Worm (Caenorhabditis elegans) whole organism, late embryonic: ENCODE data around the gene fox-1.

Source experiments
- C38D4.7 ChIP-seq: fragments of 200-800 bp; sonication (Bioruptor generic); optimal IDR thresholded peaks from 2 replicates; lab custom pipeline; 2018; ENCODE audit warnings: mild to moderate bottlenecking, missing genetic modification characterization, moderate library complexity, missing compliant biosample characterization
- K02D7.2 ChIP-seq: sonication (generic microtip); optimal IDR thresholded peaks from 2 replicates; lab custom pipeline; 2017; ENCODE audit warnings: mild to moderate bottlenecking, missing genetic modification characterization, missing compliant biosample characterization
- K09A11.1 ChIP-seq: sonication (generic microtip); optimal IDR thresholded peaks from 2 replicates; lab custom pipeline; 2017; ENCODE audit warnings: antibody characterized with exemption, mild to moderate bottlenecking, missing genetic modification characterization, missing compliant biosample characterization; ENCODE audit not compliant: insufficient read depth
- T23F11.4 ChIP-seq: fragments of 200-800 bp; sonication (Bioruptor generic); optimal IDR thresholded peaks from 2 replicates; lab custom pipeline; 2018; ENCODE audit warnings: mild to moderate bottlenecking, missing genetic modification characterization, missing compliant biosample characterization
- Y22D7AL.16 ChIP-seq: sonication (generic microtip); optimal IDR thresholded peaks from 2 replicates; lab custom pipeline; 2016; ENCODE audit warnings: missing genetic modification characterization, missing compliant biosample characterization
- ahr-1 ChIP-seq: sonication (generic microtip); optimal IDR thresholded peaks from 2 replicates; lab custom pipeline; 2016; ENCODE audit warnings: missing genetic modification characterization, missing compliant biosample characterization
- ceh-18 ChIP-seq: sonication (generic microtip); optimal IDR thresholded peaks from 2 replicates; lab custom pipeline; 2016; ENCODE audit warnings: missing genetic modification characterization, missing compliant biosample characterization
- ceh-22 ChIP-seq: sonication (generic microtip); optimal IDR thresholded peaks from 2 replicates; lab custom pipeline; 2017; ENCODE audit warnings: missing biosample characterization, missing genetic modification characterization
- ceh-30 ChIP-seq: fragments of 150-350 bp; optimal IDR thresholded peaks from 2 replicates; lab custom pipeline; 2014; ENCODE audit warnings: missing biosample characterization, missing genetic modification characterization
- ceh-31 ChIP-seq: sonication (generic microtip); optimal IDR thresholded peaks from 2 replicates; lab custom pipeline; 2016; ENCODE audit warnings: missing genetic modification characterization, missing compliant biosample characterization
- ceh-48 ChIP-seq: sonication (generic microtip); optimal IDR thresholded peaks from 2 replicates; lab custom pipeline; 2016; ENCODE audit warnings: missing genetic modification characterization, inconsistent platforms, missing compliant biosample characterization
- ceh-6 ChIP-seq: fragments of 200-800 bp; sonication (Bioruptor generic); optimal IDR thresholded peaks from 2 replicates; lab custom pipeline; 2018; ENCODE audit warnings: mild to moderate bottlenecking, missing genetic modification characterization, missing compliant biosample characterization
- ceh-9 ChIP-seq: sonication (generic microtip); optimal IDR thresholded peaks from 2 replicates; lab custom pipeline; 2016; ENCODE audit warnings: mild to moderate bottlenecking, missing genetic modification characterization, inconsistent platforms, missing compliant biosample characterization
- che-1 ChIP-seq: sonication (generic microtip); optimal IDR thresholded peaks from 2 replicates; lab custom pipeline; 2016; ENCODE audit warnings: mild to moderate bottlenecking, missing genetic modification characterization, missing compliant biosample characterization
- dve-1 ChIP-seq: sonication (generic microtip); optimal IDR thresholded peaks from 2 replicates; lab custom pipeline; 2017; ENCODE audit warnings: antibody characterized with exemption, mild to moderate bottlenecking, missing genetic modification characterization, missing compliant biosample characterization
- elt-2 ChIP-seq: sonication (generic microtip); optimal IDR thresholded peaks from 2 replicates; lab custom pipeline; 2016; ENCODE audit warnings: missing genetic modification reagents, missing genetic modification characterization, missing compliant biosample characterization
- eyg-1 ChIP-seq: sonication (generic microtip); optimal IDR thresholded peaks from 2 replicates; lab custom pipeline; 2016; ENCODE audit warnings: missing genotype, missing genetic modification characterization, missing compliant biosample characterization
- fax-1 ChIP-seq: sonication (generic microtip); optimal IDR thresholded peaks from 2 replicates; lab custom pipeline; 2016; ENCODE audit warnings: missing genotype, missing genetic modification characterization, missing compliant biosample characterization
- fkh-10 ChIP-seq: fragments of 150-350 bp; optimal IDR thresholded peaks from 2 replicates; lab custom pipeline; 2014; ENCODE audit warnings: missing biosample characterization, missing genetic modification reagents, missing genetic modification characterization
- gmeb-2 ChIP-seq: sonication (generic microtip); optimal IDR thresholded peaks from 2 replicates; lab custom pipeline; 2016; ENCODE audit warnings: missing genetic modification characterization, inconsistent platforms, missing compliant biosample characterization
- hlh-15 ChIP-seq: sonication (generic microtip); optimal IDR thresholded peaks from 2 replicates; lab custom pipeline; 2016; ENCODE audit warnings: missing genetic modification characterization, missing compliant biosample characterization
- hlh-6 ChIP-seq: sonication (generic microtip); optimal IDR thresholded peaks from 2 replicates; lab custom pipeline; 2016; ENCODE audit warnings: missing genotype, missing genetic modification characterization, missing compliant biosample characterization
- hlh-8 ChIP-seq: sonication (generic microtip); optimal IDR thresholded peaks from 2 replicates; lab custom pipeline; 2016; ENCODE audit warnings: missing genotype, missing genetic modification characterization, missing compliant biosample characterization
- nhr-11 ChIP-seq: fragments of 150-350 bp; optimal IDR thresholded peaks from 2 replicates; lab custom pipeline; 2014; ENCODE audit warnings: missing biosample characterization, missing genetic modification characterization
- nhr-232 ChIP-seq: sonication (generic microtip); optimal IDR thresholded peaks from 2 replicates; lab custom pipeline; 2016; ENCODE audit warnings: missing genetic modification characterization, missing compliant biosample characterization
- npax-4 ChIP-seq: sonication (generic microtip); optimal IDR thresholded peaks from 2 replicates; lab custom pipeline; 2016; ENCODE audit warnings: missing genetic modification characterization, missing compliant biosample characterization
- odd-2 ChIP-seq: sonication (generic microtip); optimal IDR thresholded peaks from 2 replicates; lab custom pipeline; 2017; ENCODE audit warnings: antibody characterized with exemption, mild to moderate bottlenecking, missing genetic modification characterization, missing compliant biosample characterization
- pag-3 ChIP-seq: sonication (generic microtip); optimal IDR thresholded peaks from 2 replicates; lab custom pipeline; 2016; ENCODE audit warnings: missing compliant biosample characterization, missing genetic modification characterization, borderline replicate concordance
- pat-9 ChIP-seq: fragments of 200-800 bp; sonication (Bioruptor generic); optimal IDR thresholded peaks from 2 replicates; lab custom pipeline; 2018; ENCODE audit warnings: mild to moderate bottlenecking, missing genetic modification characterization, moderate library complexity, missing compliant biosample characterization
- pax-1 ChIP-seq: fragments of 150-350 bp; optimal IDR thresholded peaks from 2 replicates; lab custom pipeline; 2014; ENCODE audit warnings: missing biosample characterization, missing genetic modification characterization
- pha-2 ChIP-seq: sonication (generic microtip); optimal IDR thresholded peaks from 2 replicates; lab custom pipeline; 2017; ENCODE audit warnings: mild to moderate bottlenecking, missing genetic modification characterization, missing compliant biosample characterization
- pros-1 ChIP-seq: fragments of 150-350 bp; optimal IDR thresholded peaks from 2 replicates; lab custom pipeline; 2014; ENCODE audit warnings: missing biosample characterization, missing genetic modification reagents, missing genetic modification characterization
- ref-2 ChIP-seq: sonication (generic microtip); optimal IDR thresholded peaks from 2 replicates; lab custom pipeline; 2016; ENCODE audit warnings: missing genetic modification characterization, missing compliant biosample characterization
- rnt-1 ChIP-seq: sonication (generic microtip); optimal IDR thresholded peaks from 2 replicates; lab custom pipeline; 2016; ENCODE audit warnings: missing genetic modification characterization, missing compliant biosample characterization
- sdc-2 ChIP-seq: sonication (generic microtip); optimal IDR thresholded peaks from 2 replicates; lab custom pipeline; 2016; ENCODE audit warnings: missing genotype, missing genetic modification characterization, missing compliant biosample characterization
- sox-2 ChIP-seq: fragments of 200-800 bp; sonication (Bioruptor generic); IDR thresholded peaks from 2 replicates; pipeline ENCODE4 v1.3.6; 2022; ENCODE audit warnings: missing genetic modification reagents, missing genetic modification characterization, missing compliant biosample characterization
- sox-4 ChIP-seq: sonication (generic microtip); optimal IDR thresholded peaks from 2 replicates; lab custom pipeline; 2017; ENCODE audit warnings: mild to moderate bottlenecking, missing genetic modification characterization, inconsistent platforms, missing compliant biosample characterization
- syd-9 ChIP-seq: sonication (generic microtip); optimal IDR thresholded peaks from 2 replicates; lab custom pipeline; 2016; ENCODE audit warnings: mild to moderate bottlenecking, missing genetic modification characterization, moderate library complexity, missing compliant biosample characterization
- unc-42 ChIP-seq: sonication (generic microtip); optimal IDR thresholded peaks from 2 replicates; lab custom pipeline; 2016; ENCODE audit warnings: missing genotype, missing genetic modification characterization, missing compliant biosample characterization

Gene fox-1

DNA sequence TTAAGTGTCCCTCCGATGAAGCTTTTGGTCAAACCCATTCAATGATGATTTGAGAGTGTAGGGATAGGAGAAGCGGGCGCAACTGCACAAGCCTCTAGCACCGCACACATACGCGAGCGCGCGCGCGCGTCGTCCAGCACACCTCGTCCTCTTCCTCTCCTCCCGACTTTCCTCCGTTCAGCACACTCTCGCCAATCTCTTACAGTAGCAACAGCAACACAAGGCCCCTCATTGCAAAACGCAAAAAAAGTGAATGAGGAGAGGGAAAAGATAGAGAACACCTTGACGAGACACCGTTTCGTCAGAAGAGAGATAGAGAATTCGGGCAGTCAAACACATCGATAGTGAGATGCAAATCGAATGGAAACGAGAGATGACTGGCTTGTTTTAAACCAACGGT, 27.2 kb downstream of the fox-1 start (continued):
- TF ChIP-seq sox-2 (GFP tag; lab: Robert Waterston, UW) (no peak), hlh-15 (tag; lab: Kevin White, UChicago) (no peak), ceh-48 (tag; lab: Kevin White, UChicago) (no peak), ceh-30 (tag; lab: Kevin White, UChicago) (no peak), ceh-22 (tag; lab: Kevin White, UChicago) (no peak), npax-4 (tag; lab: Kevin White, UChicago) (no peak), gmeb-2 (tag; lab: Kevin White, UChicago) (no peak), elt-2 (peak; percentile 59), fkh-10 (GFP tag; lab: Kevin White, UChicago) (no peak), pros-1 (tag; lab: Kevin White, UChicago) (peak; percentile 43), ahr-1 (no peak), C38D4.7 (no peak), Y22D7AL.16 (tag; lab: Kevin White, UChicago) (no peak), hlh-8 (tag; lab: Kevin White, UChicago) (peak; percentile 51), che-1 (tag; lab: Kevin White, UChicago) (no peak), K09A11.1 (tag; lab: Kevin White, UChicago) (no peak), nhr-11 (tag; lab: Kevin White, UChicago) (no peak), pax-1 (tag; lab: Kevin White, UChicago) (no peak), hlh-6 (tag; lab: Kevin White, UChicago) (no peak)

DNA sequence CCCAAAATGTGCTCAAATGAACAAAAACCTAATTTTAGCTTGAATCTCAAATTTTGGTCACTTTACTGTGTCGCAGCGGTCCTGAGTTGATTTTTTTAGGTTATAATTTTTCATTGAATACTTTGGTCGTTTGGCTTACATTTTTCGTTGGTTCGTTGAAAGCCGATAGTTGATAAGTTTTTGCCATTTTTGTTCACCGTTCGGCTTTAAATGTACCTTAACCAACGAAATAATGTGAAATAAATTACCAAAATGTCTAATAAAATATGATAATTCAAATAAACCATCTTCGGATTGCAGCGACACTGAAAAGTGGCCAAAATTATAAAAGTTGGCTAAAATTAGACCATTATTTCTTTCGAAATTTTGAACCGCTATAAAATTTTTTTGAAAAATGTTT, 29.4 kb downstream of the fox-1 start:
- TF ChIP-seq dve-1 (tag; lab: Kevin White, UChicago): no peak
- no peak for TF ChIP-seq ceh-31 (tag; lab: Kevin White, UChicago)
- TF ChIP-seq ceh-30 (tag; lab: Kevin White, UChicago): no peak
- TF ChIP-seq ceh-6 (GFP tag; lab: Kevin White, UChicago): no peak
- no peak for TF ChIP-seq ceh-9
- TF ChIP-seq T23F11.4 (GFP tag; lab: Kevin White, UChicago): no peak
- no peak for TF ChIP-seq sox-2 (GFP tag; lab: Robert Waterston, UW)
- TF ChIP-seq hlh-15 (tag; lab: Kevin White, UChicago): no peak
- no peak for TF ChIP-seq fax-1
- no peak for TF ChIP-seq che-1 (tag; lab: Kevin White, UChicago)
- TF ChIP-seq pha-2 (tag; lab: Kevin White, UChicago): no peak
- no peak for TF ChIP-seq ahr-1
- no peak for TF ChIP-seq syd-9 (tag; lab: Kevin White, UChicago)
- no peak for TF ChIP-seq pat-9
- no peak for TF ChIP-seq C38D4.7
- no peak for TF ChIP-seq nhr-232 (tag; lab: Kevin White, UChicago)
- no peak for TF ChIP-seq unc-42 (tag; lab: Kevin White, UChicago)
- no peak for TF ChIP-seq pag-3 (tag; lab: Kevin White, UChicago)

DNA sequence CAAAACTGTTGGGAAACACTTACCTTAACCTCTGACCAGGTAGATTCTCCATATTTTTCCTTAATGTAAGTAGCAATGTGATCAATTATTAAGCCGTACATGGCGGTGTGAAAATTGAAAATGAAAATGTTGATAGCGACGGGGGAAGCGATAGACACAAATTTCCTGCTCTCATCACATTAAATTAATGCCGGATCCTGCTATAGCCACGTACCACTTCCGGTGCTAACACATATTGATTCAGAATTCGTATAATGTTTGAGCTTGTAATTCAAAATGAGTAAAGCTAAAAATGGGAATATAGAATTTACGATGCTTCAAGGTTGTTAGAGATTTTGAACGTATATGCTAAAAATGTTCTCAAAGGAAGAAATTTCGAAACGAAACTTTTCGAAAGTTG, 32.3 kb downstream of the fox-1 start, which contains the start of gene gcy-31:
gcy-31 (minus strand) TSS at position 101 of the 400 bp plus-strand sequence.
- TF ChIP-seq ceh-18 (tag; lab: Kevin White, UChicago) (no peak), fkh-10 (GFP tag; lab: Kevin White, UChicago) (no peak), sox-2 (GFP tag; lab: Robert Waterston, UW) (no peak), rnt-1 (tag; lab: Kevin White, UChicago) (no peak), fax-1 (no peak), eyg-1 (no peak), hlh-8 (tag; lab: Kevin White, UChicago) (no peak), dve-1 (tag; lab: Kevin White, UChicago) (no peak), ref-2 (tag; lab: Kevin White, UChicago) (no peak), K02D7.2 (tag; lab: Kevin White, UChicago) (no peak), sdc-2 (tag; lab: Kevin White, UChicago) (no peak), pha-2 (tag; lab: Kevin White, UChicago) (no peak), sox-4 (tag; lab: Kevin White, UChicago) (no peak), odd-2 (tag; lab: Kevin White, UChicago) (no peak)
